Fruit fly (Drosophila melanogaster) whole organism, prepupa: ENCODE results near the gene ro.

Source experiments
- Blimp-1 ChIP-seq: fragments of 200-800 bp; sonication (Bioruptor generic); optimal IDR thresholded peaks from 3 replicates; lab custom pipeline; 2017; ENCODE audit warnings: missing biosample characterization, missing genetic modification characterization, mild to moderate bottlenecking, moderate library complexity, missing genetic modification reagents
- CG10631 ChIP-seq: fragments of 200-800 bp; sonication (Bioruptor generic); optimal IDR thresholded peaks from 2 replicates; lab custom pipeline; 2016; ENCODE audit warnings: missing biosample characterization, missing genetic modification characterization
- CG10669 ChIP-seq: fragments of 200-800 bp; sonication (Bioruptor generic); optimal IDR thresholded peaks from 3 replicates; lab custom pipeline; 2018; ENCODE audit warnings: missing biosample characterization, mild to moderate bottlenecking, missing genetic modification characterization, moderate library complexity
- CG11294 ChIP-seq: fragments of 200-800 bp; sonication (Bioruptor generic); IDR thresholded peaks from 2 replicates; pipeline ENCODE4 v1.3.6; 2022; ENCODE audit warnings: missing biosample characterization, missing genetic modification characterization
- CG11762 ChIP-seq: fragments of 200-800 bp; sonication (Bioruptor generic); optimal IDR thresholded peaks from 3 replicates; lab custom pipeline; 2016; ENCODE audit warnings: missing biosample characterization, missing genetic modification characterization; ENCODE audit not compliant: insufficient read depth
- CG1621 ChIP-seq: fragments of 200-800 bp; sonication (Bioruptor generic); optimal IDR thresholded peaks from 3 replicates; lab custom pipeline; 2018; ENCODE audit warnings: missing biosample characterization, mild to moderate bottlenecking, missing genetic modification characterization
- CG16779 ChIP-seq: fragments of 200-800 bp; sonication (Bioruptor generic); optimal IDR thresholded peaks from 3 replicates; lab custom pipeline; 2017; ENCODE audit warnings: missing biosample characterization, mild to moderate bottlenecking, missing genetic modification characterization
- CG3032 ChIP-seq: fragments of 200-800 bp; optimal IDR thresholded peaks from 2 replicates; lab custom pipeline; 2019; ENCODE audit warnings: missing biosample characterization, mild to moderate bottlenecking, missing genetic modification characterization, moderate library complexity
- CG32006 ChIP-seq: fragments of 200-800 bp; sonication (Bioruptor generic); optimal IDR thresholded peaks from 3 replicates; lab custom pipeline; 2017; ENCODE audit warnings: missing biosample characterization, mild to moderate bottlenecking, missing genetic modification characterization
- CG34406 ChIP-seq: fragments of 200-800 bp; sonication (Bioruptor generic); optimal IDR thresholded peaks from 3 replicates; lab custom pipeline; 2016; ENCODE audit warnings: missing biosample characterization, missing genetic modification characterization
- CG3919 ChIP-seq: fragments of 200-800 bp; sonication (Bioruptor generic); optimal IDR thresholded peaks from 3 replicates; lab custom pipeline; 2016; ENCODE audit warnings: missing biosample characterization, missing genetic modification characterization
- CG4318 ChIP-seq: fragments of 200-800 bp; sonication (Bioruptor generic); optimal IDR thresholded peaks from 3 replicates; lab custom pipeline; 2017; ENCODE audit warnings: missing biosample characterization, mild to moderate bottlenecking, missing genetic modification characterization
- CG6163 ChIP-seq: fragments of 200-800 bp; sonication (Bioruptor generic); IDR thresholded peaks from 3 replicates; pipeline ENCODE4 v1.3.6; 2022; ENCODE audit warnings: missing biosample characterization, missing genetic modification characterization
- CG6808 ChIP-seq: fragments of 200-800 bp; sonication (Bioruptor generic); optimal IDR thresholded peaks from 3 replicates; lab custom pipeline; 2017; ENCODE audit warnings: missing biosample characterization, missing genetic modification characterization, mild to moderate bottlenecking, moderate library complexity, missing genetic modification reagents
- CG6854 ChIP-seq: fragments of 200-800 bp; sonication (Bioruptor generic); optimal IDR thresholded peaks from 2 replicates; lab custom pipeline; 2017; ENCODE audit warnings: missing biosample characterization, mild to moderate bottlenecking, missing genetic modification characterization
- CG7368 ChIP-seq: fragments of 200-800 bp; sonication (Bioruptor generic); optimal IDR thresholded peaks from 3 replicates; lab custom pipeline; 2016; ENCODE audit warnings: missing biosample characterization, missing genetic modification characterization
- CG8632 ChIP-seq: fragments of 200-800 bp; sonication (Bioruptor generic); optimal IDR thresholded peaks from 3 replicates; lab custom pipeline; 2016; ENCODE audit warnings: missing biosample characterization, missing genetic modification characterization
- CG9139 ChIP-seq: fragments of 200-800 bp; sonication (Bioruptor generic); optimal IDR thresholded peaks from 3 replicates; lab custom pipeline; 2017; ENCODE audit warnings: missing biosample characterization, mild to moderate bottlenecking, missing genetic modification characterization
- Eip75B ChIP-seq: fragments of 200-800 bp; sonication (Bioruptor generic); optimal IDR thresholded peaks from 3 replicates; lab custom pipeline; 2016; ENCODE audit warnings: missing biosample characterization, missing genetic modification characterization
- Eip78C ChIP-seq: fragments of 200-800 bp; sonication (Bioruptor generic); peaks from one replicate; lab custom pipeline; 2016; ENCODE audit warnings: missing biosample characterization, missing genetic modification characterization
- Hr4 ChIP-seq: fragments of 200-800 bp; sonication (Bioruptor generic); optimal IDR thresholded peaks from 3 replicates; lab custom pipeline; 2016; ENCODE audit warnings: missing biosample characterization, missing genetic modification characterization
- Lpt ChIP-seq: fragments of 200-800 bp; sonication (Bioruptor generic); optimal IDR thresholded peaks from 3 replicates; lab custom pipeline; 2016; ENCODE audit warnings: missing biosample characterization, missing genetic modification characterization
- OdsH ChIP-seq: fragments of 200-800 bp; sonication (Bioruptor generic); optimal IDR thresholded peaks from 3 replicates; lab custom pipeline; 2016; ENCODE audit warnings: missing biosample characterization, missing genetic modification characterization
- Smox ChIP-seq: fragments of 200-800 bp; sonication (Bioruptor generic); optimal IDR thresholded peaks from 3 replicates; lab custom pipeline; 2016; ENCODE audit warnings: missing biosample characterization, missing genetic modification characterization
- Sox102F ChIP-seq: fragments of 200-800 bp; sonication (Bioruptor generic); optimal IDR thresholded peaks from 2 replicates; lab custom pipeline; 2016; ENCODE audit warnings: missing biosample characterization, mild to moderate bottlenecking, missing genetic modification characterization
- Sox14 ChIP-seq: fragments of 200-800 bp; sonication (Bioruptor generic); optimal IDR thresholded peaks from 3 replicates; lab custom pipeline; 2016; ENCODE audit warnings: missing biosample characterization, missing genetic modification characterization
- Sox15 ChIP-seq: fragments of 200-800 bp; sonication (Bioruptor generic); optimal IDR thresholded peaks from 3 replicates; lab custom pipeline; 2016; ENCODE audit warnings: missing biosample characterization, missing genetic modification characterization
- achi ChIP-seq: fragments of 200-800 bp; sonication (Bioruptor generic); optimal IDR thresholded peaks from 3 replicates; lab custom pipeline; 2016; ENCODE audit warnings: missing biosample characterization, missing genetic modification characterization
- acj6 ChIP-seq: fragments of 200-800 bp; sonication (Bioruptor generic); optimal IDR thresholded peaks from 3 replicates; lab custom pipeline; 2016; ENCODE audit warnings: missing biosample characterization, missing genetic modification characterization
- cyc ChIP-seq: fragments of 200-800 bp; sonication (Bioruptor generic); optimal IDR thresholded peaks from 3 replicates; lab custom pipeline; 2016; ENCODE audit warnings: missing biosample characterization, missing genetic modification characterization
- dac ChIP-seq: fragments of 200-800 bp; sonication (Bioruptor generic); optimal IDR thresholded peaks from 2 replicates; lab custom pipeline; 2017; ENCODE audit warnings: missing biosample characterization, mild to moderate bottlenecking, missing genetic modification characterization
- dsx ChIP-seq: fragments of 200-800 bp; optimal IDR thresholded peaks from 3 replicates; lab custom pipeline; 2019; ENCODE audit warnings: missing biosample characterization, mild to moderate bottlenecking, missing genetic modification characterization, moderate library complexity; ENCODE audit not compliant: poor library complexity, severe bottlenecking
- eg ChIP-seq: fragments of 200-800 bp; sonication (Bioruptor generic); IDR thresholded peaks from 3 replicates; pipeline ENCODE4 v1.3.6; 2022; ENCODE audit warnings: missing biosample characterization, missing genetic modification characterization
- esn ChIP-seq: fragments of 200-800 bp; sonication (Bioruptor generic); optimal IDR thresholded peaks from 2 replicates; lab custom pipeline; 2016; ENCODE audit warnings: missing biosample characterization, mild to moderate bottlenecking, missing genetic modification characterization, moderate library complexity
- fd59A ChIP-seq: fragments of 200-800 bp; sonication (Bioruptor generic); optimal IDR thresholded peaks from 2 replicates; lab custom pipeline; 2017; ENCODE audit warnings: missing biosample characterization, mild to moderate bottlenecking, missing genetic modification characterization, missing genetic modification reagents
- fd85E ChIP-seq: fragments of 200-800 bp; sonication (Bioruptor generic); optimal IDR thresholded peaks from 3 replicates; lab custom pipeline; 2016; ENCODE audit warnings: missing biosample characterization, missing genetic modification characterization
- fkh ChIP-seq: fragments of 200-800 bp; sonication (Bioruptor generic); optimal IDR thresholded peaks from 3 replicates; lab custom pipeline; 2017; ENCODE audit warnings: missing biosample characterization, mild to moderate bottlenecking, missing genetic modification characterization, moderate library complexity
- lz ChIP-seq: fragments of 200-800 bp; sonication (Bioruptor generic); optimal IDR thresholded peaks from 3 replicates; lab custom pipeline; 2016; ENCODE audit warnings: missing biosample characterization, missing genetic modification characterization
- net ChIP-seq: fragments of 200-800 bp; sonication (Bioruptor generic); optimal IDR thresholded peaks from 3 replicates; lab custom pipeline; 2016; ENCODE audit warnings: missing biosample characterization, missing genetic modification characterization
- pdm3 ChIP-seq: fragments of 200-800 bp; sonication (Bioruptor generic); optimal IDR thresholded peaks from 3 replicates; lab custom pipeline; 2016; ENCODE audit warnings: missing biosample characterization, missing genetic modification characterization
- salr ChIP-seq, 2 experiments: fragments of 200-800 bp; sonication (Bioruptor generic); optimal IDR thresholded peaks; 3 replicates each; lab custom pipeline; 2016 to 2018; ENCODE audit warnings: missing biosample characterization in 2 of 2, missing genetic modification characterization in 2 of 2, mild to moderate bottlenecking in 1 of 2
- spab ChIP-seq: fragments of 200-800 bp; sonication (Bioruptor generic); optimal IDR thresholded peaks from 2 replicates; lab custom pipeline; 2017; ENCODE audit warnings: missing biosample characterization, mild to moderate bottlenecking, missing genetic modification characterization, missing genetic modification reagents
- ss ChIP-seq, 2 experiments: fragments of 200-800 bp; sonication (Bioruptor generic); optimal IDR thresholded peaks; 2 replicates in 1 of 2; 3 replicates in 1 of 2; lab custom pipeline; 2017 to 2018; ENCODE audit warnings: mild to moderate bottlenecking in 2 of 2, missing biosample characterization in 2 of 2, missing genetic modification characterization in 2 of 2, moderate library complexity in 1 of 2
- svp ChIP-seq: fragments of 200-800 bp; sonication (Bioruptor generic); peaks from one replicate; lab custom pipeline; 2016; ENCODE audit warnings: missing biosample characterization, missing genetic modification characterization
- topi ChIP-seq: fragments of 200-800 bp; sonication (Bioruptor generic); optimal IDR thresholded peaks from 3 replicates; lab custom pipeline; 2016; ENCODE audit warnings: missing biosample characterization, missing genetic modification characterization
- vri ChIP-seq: fragments of 200-800 bp; sonication (Bioruptor generic); optimal IDR thresholded peaks from 3 replicates; lab custom pipeline; 2016; ENCODE audit warnings: missing biosample characterization, mild to moderate bottlenecking, missing genetic modification characterization

The ro gene

dm6 chr3R:26876851-26877250 lies 4.1 kb downstream of the ro start:
- TF ChIP-seq CG11762 (GFP tag; lab: Kevin White, UChicago), result no peak
- TF ChIP-seq achi (GFP tag; lab: Kevin White, UChicago), result no peak
- TF ChIP-seq CG1621 (tag; lab: Kevin White, UChicago), result no peak
- no peak for TF ChIP-seq net (GFP tag; lab: Kevin White, UChicago)
- no peak for TF ChIP-seq Sox15 (GFP tag; lab: Kevin White, UChicago)

dm6 chr3R:26876432-26876831 lies 4.5 kb downstream of the ro start, which contains the start of gene CG5500:
Gene CG5500 (plus strand): TSS chr3R:26876630.
- TF ChIP-seq acj6 (GFP tag; lab: Kevin White, UChicago) (no peak), esn (peak; percentile 14), fkh (GFP tag; lab: Kevin White, UChicago) (peak; percentile 83)

- TF ChIP-seq Smox (GFP tag; lab: Kevin White, UChicago) (no peak), CG7368 (GFP tag; lab: Kevin White, UChicago) (no peak), Blimp-1 (GFP tag; lab: Kevin White, UChicago) (no peak), CG10669 (GFP tag; lab: Kevin White, UChicago) (peak; percentile 52), esn (peak; percentile 69), CG6808 (GFP tag; lab: Kevin White, UChicago) (peak; percentile 52), CG6163 (GFP tag; lab: Robert Waterston, UW) (peak; percentile 80), CG32006 (peak; percentile 74), fd85E (GFP tag; lab: Kevin White, UChicago) (no peak), Eip78C (peak; percentile 71), OdsH (GFP tag; lab: Kevin White, UChicago) (peak; percentile 67), Lpt (GFP tag; lab: Kevin White, UChicago) (no peak), acj6 (GFP tag; lab: Kevin White, UChicago) (peak; percentile 72), pdm3 (no peak), Eip75B (peak; percentile 73), Hr4 (peak; percentile 78), CG6854 (GFP tag; lab: Kevin White, UChicago) (peak; percentile 14), eg (GFP tag; lab: Robert Waterston, UW) (peak; percentile 69), CG34406 (peak; percentile 34), CG3032 (tag; lab: Kevin White, UChicago) (peak; percentile 61), topi (GFP tag; lab: Kevin White, UChicago) (peak; percentile 72), achi (GFP tag; lab: Kevin White, UChicago) (peak; percentile 90), CG4318 (GFP tag; lab: Kevin White, UChicago) (no peak), CG8632 (peak; percentile 31), Sox14 (peak; percentile 83), dsx (GFP tag; lab: Kevin White, UChicago) (peak; percentile 61), CG16779 (tag; lab: Kevin White, UChicago) (no peak), Sox102F (peak; percentile 52), CG9139 (GFP tag; lab: Kevin White, UChicago) (peak; percentile 21), cyc (GFP tag; lab: Kevin White, UChicago) (peak; percentile 53), CG3919 (GFP tag; lab: Kevin White, UChicago) (peak; percentile 63), CG11294 (no peak; the same call in 1 of the 2 replicates), vri (peak; percentile 51), fd59A (GFP tag; lab: Kevin White, UChicago) (peak; percentile 2), spab (GFP tag; lab: Kevin White, UChicago) (no peak), CG1621 (tag; lab: Kevin White, UChicago) (peak; percentile 36), salr (GFP tag; optimal IDR thresholded peaks at IDR 0.05; lab: Kevin White, UChicago) (peak in 1 of 2 experiments; percentile 19), lz (GFP tag; lab: Kevin White, UChicago) (peak; percentile 80), CG10631 (GFP tag; lab: Kevin White, UChicago) (no peak), dac (GFP tag; lab: Kevin White, UChicago) (peak; percentile 12), ss (GFP tag; optimal IDR thresholded peaks at IDR 0.05; lab: Kevin White, UChicago) (peak; percentile 42 to 48), Sox15 (GFP tag; lab: Kevin White, UChicago) (peak; percentile 38), svp (no peak), CG11762 (GFP tag; lab: Kevin White, UChicago) (no peak)
Measured at dm6 chr3R:26875544-26876027, 5.4 kb downstream of the ro start, which contains the start of gene Rb97D. Gene Rb97D (minus strand): TSS chr3R:26875742.
